Worm (Caenorhabditis elegans) whole organism, midembryonic: Measurements from ENCODE around the gene soap-1.

Experiments
- flt-1 ChIP-seq: fragments of 200-800 bp; sonication (Bioruptor generic); IDR thresholded peaks from 2 replicates; pipeline ENCODE4 v1.3.6; 2022; ENCODE audit warnings: missing genetic modification characterization, missing compliant biosample characterization
- tab-1 ChIP-seq: fragments of 200-800 bp; sonication (Bioruptor generic); IDR thresholded peaks from 2 replicates; pipeline ENCODE4 v1.3.6; 2022; ENCODE audit warnings: missing genetic modification characterization, missing compliant biosample characterization
- ztf-23 ChIP-seq: fragments of 200-800 bp; sonication (Bioruptor generic); IDR thresholded peaks from 2 replicates; pipeline ENCODE4 v1.3.6; 2022; ENCODE audit warnings: missing genetic modification reagents, missing genetic modification characterization, missing compliant biosample characterization

DNA sequence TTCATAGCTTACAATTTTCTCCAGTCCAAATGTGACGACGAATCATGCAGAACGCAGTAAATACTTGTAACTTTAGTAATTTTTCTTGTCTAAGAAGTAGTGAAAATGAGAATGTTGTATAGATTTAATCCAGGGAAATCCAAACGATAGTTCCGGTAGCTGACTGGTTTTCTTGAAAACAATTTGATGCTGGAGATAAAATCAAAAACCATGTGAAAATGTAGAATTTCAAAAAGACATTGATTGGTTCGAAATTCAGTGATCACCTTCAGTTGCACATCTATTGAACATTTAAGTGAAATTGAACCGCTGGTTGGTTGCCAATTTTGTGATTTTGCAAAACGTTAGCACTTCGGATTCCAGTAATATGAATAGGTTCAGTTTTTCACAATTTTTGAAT is 49.3 kb upstream of the soap-1 start, which contains the start of gene C13A2.9:
- TF ChIP-seq ztf-23 (GFP tag; lab: Robert Waterston, UW) (no peak), tab-1 (no peak), flt-1 (GFP tag; lab: Robert Waterston, UW) (no peak)
